Fruit fly (Drosophila melanogaster) whole organism, pupa: ENCODE measurements around the gene CG2794.
A peak's percentile ranks its signal among the peaks of the same experiment; 100 is the strongest.

Experiments
- CG10348 ChIP-seq: fragments of 200-800 bp; sonication (Bioruptor generic); IDR thresholded peaks from 2 replicates; pipeline ENCODE4 v1.3.6; 2022; ENCODE audit warnings: missing biosample characterization, missing genetic modification characterization
- CG12605 ChIP-seq: fragments of 200-800 bp; sonication (Bioruptor generic); IDR thresholded peaks from 2 replicates; pipeline ENCODE4 v1.3.6; 2022; ENCODE audit warnings: missing biosample characterization, missing genetic modification characterization
- CG13204 ChIP-seq: fragments of 200-800 bp; sonication (Bioruptor generic); optimal IDR thresholded peaks from 2 replicates; lab custom pipeline; 2018; ENCODE audit warnings: missing biosample characterization, mild to moderate bottlenecking, missing genetic modification characterization, moderate library complexity
- CG14655 ChIP-seq: fragments of 200-800 bp; sonication (Bioruptor generic); optimal IDR thresholded peaks from 3 replicates; lab custom pipeline; 2017; ENCODE audit warnings: mild to moderate bottlenecking, missing biosample characterization, missing genetic modification reagents, missing genetic modification characterization
- CG15710 ChIP-seq: fragments of 200-800 bp; sonication (Bioruptor generic); optimal IDR thresholded peaks from 2 replicates; lab custom pipeline; 2018; ENCODE audit warnings: missing biosample characterization, mild to moderate bottlenecking, missing genetic modification characterization, moderate library complexity
- CG17806 ChIP-seq: fragments of 200-800 bp; sonication (Bioruptor generic); optimal IDR thresholded peaks from 2 replicates; lab custom pipeline; 2018; ENCODE audit warnings: missing biosample characterization, mild to moderate bottlenecking, missing genetic modification characterization, moderate library complexity
- CG32121 ChIP-seq: fragments of 200-800 bp; sonication (Bioruptor generic); IDR thresholded peaks from 2 replicates; pipeline ENCODE4 v1.3.6; 2022; ENCODE audit warnings: missing biosample characterization, missing genetic modification characterization
- CG34367 ChIP-seq: fragments of 200-800 bp; sonication (Bioruptor generic); optimal IDR thresholded peaks from 2 replicates; lab custom pipeline; 2018; ENCODE audit warnings: missing biosample characterization, mild to moderate bottlenecking, missing genetic modification characterization
- CG4496 ChIP-seq: fragments of 200-800 bp; sonication (Bioruptor generic); IDR thresholded peaks from 3 replicates; pipeline ENCODE4 v1.3.6; 2022; ENCODE audit warnings: missing biosample characterization, missing genetic modification characterization
- CG8159 ChIP-seq: fragments of 200-800 bp; sonication (Bioruptor generic); optimal IDR thresholded peaks from 3 replicates; lab custom pipeline; 2018; ENCODE audit warnings: missing biosample characterization, mild to moderate bottlenecking, missing genetic modification characterization, moderate library complexity
- CG8301 ChIP-seq: fragments of 200-800 bp; sonication (Bioruptor generic); optimal IDR thresholded peaks from 2 replicates; lab custom pipeline; 2018; ENCODE audit warnings: missing biosample characterization, mild to moderate bottlenecking, missing genetic modification characterization
- CG9948 ChIP-seq: fragments of 200-800 bp; sonication (Bioruptor generic); optimal IDR thresholded peaks from 2 replicates; lab custom pipeline; 2018; ENCODE audit warnings: missing biosample characterization, mild to moderate bottlenecking, missing genetic modification characterization, moderate library complexity
- D1 ChIP-seq: fragments of 200-800 bp; sonication (Bioruptor generic); optimal IDR thresholded peaks from 2 replicates; lab custom pipeline; 2018; ENCODE audit warnings: missing biosample characterization, mild to moderate bottlenecking, missing genetic modification characterization, moderate library complexity
- EcR ChIP-seq: fragments of 200-800 bp; sonication (Bioruptor generic); optimal IDR thresholded peaks from 3 replicates; lab custom pipeline; 2019; ENCODE audit warnings: missing biosample characterization, missing genetic modification characterization, mild to moderate bottlenecking, moderate library complexity, missing genetic modification reagents
- Ets98B ChIP-seq: fragments of 200-800 bp; sonication (Bioruptor generic); IDR thresholded peaks from 2 replicates; pipeline ENCODE4 v1.3.6; 2022; ENCODE audit warnings: missing biosample characterization, missing genetic modification characterization
- Pif1A ChIP-seq: fragments of 200-800 bp; sonication (Bioruptor generic); optimal IDR thresholded peaks from 3 replicates; lab custom pipeline; 2016; ENCODE audit warnings: missing biosample characterization, missing genetic modification characterization
- Pif1B ChIP-seq: fragments of 200-800 bp; sonication (Bioruptor generic); optimal IDR thresholded peaks from 3 replicates; lab custom pipeline; 2016; ENCODE audit warnings: missing biosample characterization, missing genetic modification characterization
- Snoo ChIP-seq: fragments of 200-800 bp; sonication (Bioruptor generic); optimal IDR thresholded peaks from 3 replicates; lab custom pipeline; 2017; ENCODE audit warnings: missing biosample characterization, mild to moderate bottlenecking, missing genetic modification characterization, inconsistent platforms
- fd96Ca ChIP-seq: fragments of 200-800 bp; sonication (Bioruptor generic); IDR thresholded peaks from 3 replicates; pipeline ENCODE4 v1.3.6; 2022; ENCODE audit warnings: missing biosample characterization, missing genetic modification characterization
- gl ChIP-seq: fragments of 200-800 bp; sonication (Bioruptor generic); optimal IDR thresholded peaks from 2 replicates; lab custom pipeline; 2018; ENCODE audit warnings: missing biosample characterization, mild to moderate bottlenecking, missing genetic modification characterization
- rn ChIP-seq: fragments of 200-800 bp; sonication (Bioruptor generic); IDR thresholded peaks from 2 replicates; pipeline ENCODE4 v1.3.6; 2022; ENCODE audit warnings: missing biosample characterization, missing genetic modification characterization

Gene CG2794

DNA sequence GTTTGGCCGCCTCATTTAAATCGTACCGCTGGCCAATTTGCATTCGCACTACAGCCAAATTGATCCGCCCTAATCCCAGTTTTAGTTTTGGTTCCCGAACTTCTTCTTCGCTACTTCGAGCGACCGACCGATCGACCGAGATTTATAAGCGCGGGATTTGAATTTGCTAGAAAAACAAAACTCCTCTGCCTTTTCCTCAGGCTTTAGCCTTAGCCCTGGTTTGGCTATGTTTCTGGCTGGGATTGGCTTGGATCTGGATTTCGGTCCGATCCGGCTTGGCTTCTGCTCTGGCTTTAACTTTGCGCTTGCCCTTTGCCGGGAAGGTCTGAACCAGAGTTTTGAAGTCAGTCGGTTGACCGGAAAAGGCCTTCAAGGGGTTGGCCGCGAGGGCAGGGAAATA lies 37.9 kb downstream of the CG2794 start:
- TF ChIP-seq D1 (tag; lab: Kevin White, UChicago), result no peak
- TF ChIP-seq CG12605 (GFP tag; lab: Robert Waterston, UW), result no peak
- TF ChIP-seq CG10348 (GFP tag; lab: Robert Waterston, UW), result no peak
- TF ChIP-seq CG17806 (tag; lab: Kevin White, UChicago), result no peak
- no peak for TF ChIP-seq fd96Ca (GFP tag; lab: Robert Waterston, UW)
- TF ChIP-seq CG9948 (tag; lab: Kevin White, UChicago), result no peak
- no peak for TF ChIP-seq Pif1A (GFP tag; lab: Kevin White, UChicago)
- no peak for TF ChIP-seq Ets98B (GFP tag; lab: Robert Waterston, UW)
- no peak for TF ChIP-seq gl (tag; lab: Kevin White, UChicago)
- no peak for TF ChIP-seq CG34367 (tag; lab: Kevin White, UChicago)
- TF ChIP-seq CG8301 (tag; lab: Kevin White, UChicago), result no peak

DNA sequence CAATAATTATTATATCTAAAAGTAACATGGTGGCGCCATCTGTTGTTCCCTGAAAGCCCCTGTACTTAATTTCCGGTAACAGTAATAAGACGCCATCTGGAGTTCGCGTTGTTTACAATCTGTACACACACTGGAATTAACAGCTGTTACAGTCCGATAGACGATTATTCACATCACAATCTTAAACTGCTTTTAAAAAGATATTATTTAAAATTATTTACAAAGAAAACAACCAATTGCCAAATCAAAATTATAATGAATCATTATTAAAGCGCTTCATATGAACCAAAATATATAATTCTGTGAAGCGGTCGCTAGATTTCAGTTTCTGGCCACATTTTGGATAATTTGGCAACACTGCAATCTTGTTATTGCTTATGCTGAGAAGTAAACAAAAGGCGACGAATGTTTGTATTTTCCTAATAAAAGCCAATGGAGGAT lies 38.5 kb downstream of the CG2794 start, which contains the start of gene CG13689:
CG13689 (plus strand) TSS at position 375 of the 441 bp plus-strand sequence.
- no peak for TF ChIP-seq fd96Ca (GFP tag; lab: Robert Waterston, UW)
- peak; percentile 2 for TF ChIP-seq Pif1A (GFP tag; lab: Kevin White, UChicago)
- TF ChIP-seq Pif1B (GFP tag; lab: Kevin White, UChicago), result peak; percentile 26
- no peak for TF ChIP-seq CG15710 (tag; lab: Kevin White, UChicago)
- TF ChIP-seq D1 (tag; lab: Kevin White, UChicago), result peak; percentile 65
- TF ChIP-seq gl (tag; lab: Kevin White, UChicago), result no peak
- TF ChIP-seq EcR (GFP tag; lab: Kevin White, UChicago), result no peak
- TF ChIP-seq, all 21 proteins: peak for 3

DNA sequence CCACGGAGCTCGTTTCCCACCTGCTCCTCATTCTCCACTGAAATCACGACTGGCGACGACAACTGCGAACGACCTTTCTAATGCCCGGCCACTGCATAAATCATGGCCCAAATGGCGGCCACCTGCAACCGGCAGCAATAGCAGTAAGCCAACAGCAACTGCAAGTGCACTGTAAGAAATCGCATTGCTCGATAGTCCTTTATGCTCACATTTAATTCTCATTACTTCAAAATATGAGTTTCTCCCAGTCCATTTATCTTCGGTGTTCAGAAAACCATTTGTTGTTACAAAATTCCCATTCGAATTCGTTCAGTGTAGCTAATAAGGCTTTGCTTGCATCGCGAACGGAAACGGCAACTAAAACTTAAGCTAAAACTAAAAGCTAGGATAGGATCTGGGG lies 40.1 kb downstream of the CG2794 start:
- peak; percentile 89 for TF ChIP-seq CG4496 (GFP tag; lab: Robert Waterston, UW)
- peak; percentile 87 for TF ChIP-seq Ets98B (GFP tag; lab: Robert Waterston, UW)
- peak; percentile 73 for TF ChIP-seq CG8301 (tag; lab: Kevin White, UChicago)
- TF ChIP-seq CG34367 (tag; lab: Kevin White, UChicago), result no peak
- TF ChIP-seq Pif1B (GFP tag; lab: Kevin White, UChicago), result peak; percentile 1
- peak; percentile 86 for TF ChIP-seq fd96Ca (GFP tag; lab: Robert Waterston, UW)
- peak; percentile 23 for TF ChIP-seq Pif1A (GFP tag; lab: Kevin White, UChicago)
- peak; percentile 41 for TF ChIP-seq CG17806 (tag; lab: Kevin White, UChicago)
- TF ChIP-seq CG12605 (GFP tag; lab: Robert Waterston, UW), result peak; percentile 51; the same call in 1 of the 2 replicates
- TF ChIP-seq EcR (GFP tag; lab: Kevin White, UChicago), result no peak
- no peak for TF ChIP-seq rn
- TF ChIP-seq CG14655 (GFP tag; lab: Kevin White, UChicago), result peak; percentile 69
- 0 out of 2 replicates have a peak, but pooled peaks have one; percentile 33 for TF ChIP-seq CG10348 (GFP tag; lab: Robert Waterston, UW)
- no peak for TF ChIP-seq CG13204 (GFP tag; lab: Kevin White, UChicago)
- TF ChIP-seq CG32121, result peak; percentile 85

DNA sequence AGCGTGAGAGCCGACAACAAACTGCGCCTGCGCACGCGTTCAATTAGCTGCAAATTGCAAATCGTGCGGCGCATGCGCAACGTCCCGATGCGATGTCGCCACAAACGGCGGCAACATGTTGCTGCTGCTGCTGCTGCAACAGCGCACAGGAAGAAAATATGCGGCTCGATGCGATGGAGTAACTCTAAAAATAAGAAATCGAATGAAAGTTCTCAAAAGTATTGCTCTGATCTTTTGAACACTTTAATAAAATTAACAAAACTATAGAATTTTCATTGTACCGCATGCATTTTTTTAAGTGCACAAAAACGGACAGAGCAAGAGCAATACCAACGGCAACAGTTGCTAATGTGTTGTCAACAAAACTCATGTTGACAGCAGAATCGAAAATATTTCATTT lies 42.2 kb downstream of the CG2794 start:
- peak; percentile 93 for TF ChIP-seq CG4496 (GFP tag; lab: Robert Waterston, UW)
- peak; percentile 93 for TF ChIP-seq fd96Ca (GFP tag; lab: Robert Waterston, UW)
- TF ChIP-seq CG14655 (GFP tag; lab: Kevin White, UChicago), result peak; percentile 88
- peak; percentile 72 for TF ChIP-seq CG9948 (tag; lab: Kevin White, UChicago)
- TF ChIP-seq D1 (tag; lab: Kevin White, UChicago), result no peak
- peak; percentile 38 for TF ChIP-seq Snoo (tag; lab: Kevin White, UChicago)
- TF ChIP-seq CG12605 (GFP tag; lab: Robert Waterston, UW), result peak; percentile 87
- TF ChIP-seq CG8301 (tag; lab: Kevin White, UChicago), result peak; percentile 89
- peak; percentile 75 for TF ChIP-seq CG15710 (tag; lab: Kevin White, UChicago)
- TF ChIP-seq CG10348 (GFP tag; lab: Robert Waterston, UW), result peak; percentile 54; the same call in 1 of the 2 replicates
- peak; percentile 72 for TF ChIP-seq rn
- TF ChIP-seq CG17806 (tag; lab: Kevin White, UChicago), result peak; percentile 74
- no peak for TF ChIP-seq gl (tag; lab: Kevin White, UChicago)
- peak; percentile 73 for TF ChIP-seq Pif1A (GFP tag; lab: Kevin White, UChicago)
- no peak for TF ChIP-seq CG13204 (GFP tag; lab: Kevin White, UChicago)
- peak; percentile 34 for TF ChIP-seq CG34367 (tag; lab: Kevin White, UChicago)
- peak; percentile 92 for TF ChIP-seq Ets98B (GFP tag; lab: Robert Waterston, UW)
- no peak for TF ChIP-seq EcR (GFP tag; lab: Kevin White, UChicago)
- peak; percentile 92 for TF ChIP-seq CG32121
- peak; percentile 72 for TF ChIP-seq Pif1B (GFP tag; lab: Kevin White, UChicago)
- peak; percentile 71 for TF ChIP-seq CG8159 (tag; lab: Kevin White, UChicago)
- TF ChIP-seq, all 21 proteins: peak for 17

DNA sequence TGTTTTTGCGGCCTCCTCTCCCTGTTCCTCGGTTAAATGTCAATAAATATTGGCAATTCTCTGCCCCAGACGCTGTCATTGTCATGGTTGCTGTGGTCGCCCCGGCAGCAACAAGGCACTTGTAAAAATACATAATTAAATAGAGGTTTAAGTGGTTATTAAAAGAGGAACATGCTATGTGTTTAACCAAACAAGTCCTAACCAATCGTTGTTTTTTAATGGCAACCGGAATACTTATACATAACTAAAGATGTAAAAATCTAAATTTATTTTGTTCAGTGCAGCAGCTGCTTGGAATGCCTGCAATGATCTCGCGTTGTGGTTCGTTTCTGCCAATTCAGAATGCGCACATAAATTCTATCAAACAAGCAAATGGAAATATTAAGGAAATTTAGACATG lies 43.0 kb downstream of the CG2794 start:
- TF ChIP-seq CG12605 (GFP tag; lab: Robert Waterston, UW) (no peak), CG34367 (tag; lab: Kevin White, UChicago) (peak; percentile 35), CG4496 (GFP tag; lab: Robert Waterston, UW) (no peak), gl (tag; lab: Kevin White, UChicago) (no peak), CG32121 (no peak), CG8159 (tag; lab: Kevin White, UChicago) (peak; percentile 41), Ets98B (GFP tag; lab: Robert Waterston, UW) (no peak), rn (no peak), CG10348 (GFP tag; lab: Robert Waterston, UW) (no peak), Pif1A (GFP tag; lab: Kevin White, UChicago) (peak; percentile 45), CG8301 (tag; lab: Kevin White, UChicago) (peak; percentile 24), Pif1B (GFP tag; lab: Kevin White, UChicago) (peak; percentile 19), CG17806 (tag; lab: Kevin White, UChicago) (peak; percentile 50), CG15710 (tag; lab: Kevin White, UChicago) (peak; percentile 25), Snoo (tag; lab: Kevin White, UChicago) (no peak), EcR (GFP tag; lab: Kevin White, UChicago) (no peak), CG13204 (GFP tag; lab: Kevin White, UChicago) (no peak), CG14655 (GFP tag; lab: Kevin White, UChicago) (peak; percentile 50), CG9948 (tag; lab: Kevin White, UChicago) (peak; percentile 38), fd96Ca (GFP tag; lab: Robert Waterston, UW) (no peak), D1 (tag; lab: Kevin White, UChicago) (no peak)
